Fruit fly (Drosophila melanogaster): ENCODE measurements around the gene CG7600.
A peak's percentile ranks its signal among the peaks of the same experiment; 100 is the strongest.

Gene CG7600

DNA sequence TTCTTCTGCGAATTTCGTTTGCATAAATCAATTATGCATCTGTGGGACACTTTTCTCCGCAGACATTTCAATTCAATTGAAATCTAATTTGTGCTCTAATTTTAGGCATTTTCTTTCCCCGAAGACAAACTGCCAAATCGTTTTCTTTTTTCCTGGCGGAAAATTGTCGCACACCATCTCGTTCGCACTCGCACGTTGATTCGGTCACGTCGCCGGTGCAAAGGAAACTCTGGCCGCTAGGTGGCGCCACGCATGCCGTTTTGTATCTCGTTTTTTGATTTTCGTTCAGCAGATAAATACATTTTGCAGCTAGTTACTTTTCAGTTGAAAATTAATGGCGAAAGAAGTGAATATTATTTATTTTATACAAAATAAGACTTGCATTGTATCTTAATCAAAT lies 37.7 kb downstream of the CG7600 start (continued):
- TF ChIP-seq pros (GFP tag; optimal IDR thresholded peaks at IDR 0.05): no peak
- TF ChIP-seq fd96Cb (tag; optimal IDR thresholded peaks at IDR 0.05): no peak
- peak; percentile 65 for TF ChIP-seq Jarid2 (GFP tag; optimal IDR thresholded peaks at IDR 0.05)
- no peak for TF ChIP-seq CG14710 (tag; optimal IDR thresholded peaks at IDR 0.05)
- no peak for TF ChIP-seq bsh (GFP tag; optimal IDR thresholded peaks at IDR 0.05)
- TF ChIP-seq vfl (GFP tag; optimal IDR thresholded peaks at IDR 0.05): no peak
- no peak for TF ChIP-seq psq (GFP tag; optimal IDR thresholded peaks at IDR 0.05)
- TF ChIP-seq CG11504 (tag; optimal IDR thresholded peaks at IDR 0.05): peak; percentile 46
- TF ChIP-seq CG14441 (GFP tag; IDR thresholded peaks at IDR 0.05): no peak
- no peak for TF ChIP-seq trh (GFP tag; optimal IDR thresholded peaks at IDR 0.05)
- TF ChIP-seq CG15514 (GFP tag; optimal IDR thresholded peaks at IDR 0.05): peak; percentile 15
- peak; percentile 24 for TF ChIP-seq HmgZ (tag; optimal IDR thresholded peaks at IDR 0.05)
- peak; percentile 47 for TF ChIP-seq CG5180 (GFP tag; optimal IDR thresholded peaks at IDR 0.05)
- TF ChIP-seq CG7839 (tag; optimal IDR thresholded peaks at IDR 0.05): peak; percentile 19
- TF ChIP-seq CG6654 (GFP tag; optimal IDR thresholded peaks at IDR 0.05): no peak
- TF ChIP-seq fd3F (GFP tag; optimal IDR thresholded peaks at IDR 0.05): no peak
- peak; percentile 56; the same call in 1 of the 2 replicates for TF ChIP-seq CG32532 (GFP tag; IDR thresholded peaks at IDR 0.05)
- TF ChIP-seq CG2889 (GFP tag; IDR thresholded peaks at IDR 0.05): no peak
- TF ChIP-seq row (GFP tag; IDR thresholded peaks at IDR 0.05): no peak
- no peak for TF ChIP-seq Dip2 (GFP tag; IDR thresholded peaks at IDR 0.05)
- TF ChIP-seq toy (GFP tag; IDR thresholded peaks at IDR 0.05): no peak
- no peak for TF ChIP-seq CG10654 (GFP tag; optimal IDR thresholded peaks at IDR 0.05)
- no peak for TF ChIP-seq Hr3 (GFP tag; optimal IDR thresholded peaks at IDR 0.05)
- TF ChIP-seq CG31224 (GFP tag; IDR thresholded peaks at IDR 0.05): no peak
- TF ChIP-seq H2.0 (GFP tag; IDR thresholded peaks at IDR 0.05): no peak
- peak; percentile 16 for TF ChIP-seq Fer3 (tag; optimal IDR thresholded peaks at IDR 0.05)
- no peak for TF ChIP-seq wdn (GFP tag; IDR thresholded peaks at IDR 0.05)
- TF ChIP-seq CG2678 (tag; optimal IDR thresholded peaks at IDR 0.05): peak; percentile 27
- TF ChIP-seq Atf3 (GFP tag; optimal IDR thresholded peaks at IDR 0.05): no peak
- no peak for TF ChIP-seq chn (GFP tag; optimal IDR thresholded peaks at IDR 0.05)
- no peak for TF ChIP-seq CG32772 (GFP tag; IDR thresholded peaks at IDR 0.05)
- no peak for TF ChIP-seq CG13624 (GFP tag; optimal IDR thresholded peaks at IDR 0.05)
- peak; percentile 35 for TF ChIP-seq D19A (tag; optimal IDR thresholded peaks at IDR 0.05)

DNA sequence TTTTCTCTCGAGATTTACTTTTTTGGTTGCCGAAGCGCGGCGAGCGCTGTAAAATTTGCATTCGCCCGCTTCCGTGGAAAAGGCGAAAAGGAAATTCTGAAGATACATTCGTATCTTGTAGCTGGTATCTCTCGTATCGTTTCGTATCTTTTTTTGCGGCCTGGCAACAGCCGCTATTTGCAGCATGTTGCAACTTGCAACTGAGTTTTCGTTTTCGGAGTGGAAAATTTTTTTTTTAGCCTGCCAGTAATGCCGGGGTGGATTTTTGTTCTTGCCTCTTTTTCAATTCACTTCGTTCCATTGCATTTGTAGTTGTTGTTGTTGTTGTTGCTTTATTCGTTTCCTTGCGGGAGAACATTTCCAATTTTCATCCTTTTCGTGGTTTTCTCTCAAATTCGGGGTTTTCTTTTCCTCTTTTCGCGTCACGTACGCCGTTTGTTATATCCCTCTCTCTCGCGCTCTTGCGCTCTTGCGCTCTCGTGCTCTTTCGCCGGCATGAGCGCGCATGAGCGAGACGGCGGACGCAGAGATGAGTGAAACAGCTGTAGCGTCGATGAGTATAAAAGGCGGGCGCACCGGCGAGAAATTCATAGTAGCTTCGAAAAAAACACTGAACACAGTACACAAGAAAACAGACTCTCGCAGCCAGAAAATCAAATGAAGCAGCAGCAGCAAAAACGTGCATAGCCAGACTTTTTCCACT lies 41.3 kb downstream of the CG7600 start, which contains the start of gene scyl:
TSS of gene scyl (plus strand) at position 587 of the 703 bp plus-strand sequence.
- TF ChIP-seq CG7786 (GFP tag; optimal IDR thresholded peaks at IDR 0.05) (peak; percentile 11), CG10654 (GFP tag; optimal IDR thresholded peaks at IDR 0.05) (no peak), her (GFP tag; optimal IDR thresholded peaks at IDR 0.05) (peak; percentile 90), CG7372 (GFP tag; IDR thresholded peaks at IDR 0.05) (no peak), prd (optimal IDR thresholded peaks at IDR 0.05) (no peak), prd (GFP tag; IDR thresholded peaks at IDR 0.05) (peak; percentile 43; the same call in 2 of the 3 replicates), Stat92E (GFP tag; optimal IDR thresholded peaks at IDR 0.05) (peak in 1 of 3 experiments; percentile 59), Lhr (GFP tag; optimal IDR thresholded peaks at IDR 0.05) (no peak), nerfin-1 (tag; optimal IDR thresholded peaks at IDR 0.05) (peak; percentile 40), bbx (GFP tag; IDR thresholded peaks at IDR 0.05; ENCODE audit: partially characterized antibody) (peak; percentile 79), crol (GFP tag; IDR thresholded peaks at IDR 0.05) (peak; percentile 31; the same call in 1 of the 2 replicates), Xbp1 (GFP tag; optimal IDR thresholded peaks at IDR 0.05) (peak; percentile 40), CG11560 (tag; IDR thresholded peaks at IDR 0.05) (no peak), sug (tag; optimal IDR thresholded peaks at IDR 0.05) (peak; percentile 64), wdn (GFP tag; IDR thresholded peaks at IDR 0.05) (peak; percentile 54; the same call in 1 of the 2 replicates), CG1233 (GFP tag; optimal IDR thresholded peaks at IDR 0.05) (peak; percentile 56), CG7556 (GFP tag; optimal IDR thresholded peaks at IDR 0.05) (peak; percentile 22), D19B (GFP tag; optimal IDR thresholded peaks at IDR 0.05) (no peak), Eip74EF (GFP tag; optimal IDR thresholded peaks at IDR 0.05) (peak in 1 of 2 experiments; percentile 62)
